Fruit fly (Drosophila melanogaster): ENCODE data around the gene BoYb.

BoYb gene

DNA sequence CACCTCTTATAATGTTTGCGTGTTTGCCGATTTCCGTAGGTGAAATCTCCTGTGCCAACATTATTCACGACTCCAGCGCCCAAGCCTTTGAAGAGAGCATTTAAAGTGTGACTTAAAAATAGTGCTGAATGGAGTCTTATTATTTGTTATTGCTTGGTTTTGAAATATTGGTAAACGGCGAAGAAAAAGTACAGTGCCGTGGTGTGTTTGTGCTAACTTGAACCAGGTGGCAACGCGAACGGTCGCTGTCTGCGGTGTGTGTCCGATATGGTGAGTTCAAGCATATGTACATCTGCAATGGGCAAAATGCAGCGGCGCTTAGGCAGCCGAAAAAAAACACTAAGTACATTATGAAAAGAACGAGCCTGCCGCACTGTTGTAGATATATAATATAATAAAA is 23.8 kb upstream of the BoYb start:
- TF ChIP-seq pan (optimal IDR thresholded peaks at IDR 0.05) (no peak), EcR (GFP tag; optimal IDR thresholded peaks at IDR 0.05) (no peak), psq (optimal IDR thresholded peaks at IDR 0.05) (no peak), Dll (optimal IDR thresholded peaks at IDR 0.05) (no peak), CG8478 (optimal IDR thresholded peaks at IDR 0.05) (no peak), usp (GFP tag; optimal IDR thresholded peaks at IDR 0.05) (no peak)

DNA sequence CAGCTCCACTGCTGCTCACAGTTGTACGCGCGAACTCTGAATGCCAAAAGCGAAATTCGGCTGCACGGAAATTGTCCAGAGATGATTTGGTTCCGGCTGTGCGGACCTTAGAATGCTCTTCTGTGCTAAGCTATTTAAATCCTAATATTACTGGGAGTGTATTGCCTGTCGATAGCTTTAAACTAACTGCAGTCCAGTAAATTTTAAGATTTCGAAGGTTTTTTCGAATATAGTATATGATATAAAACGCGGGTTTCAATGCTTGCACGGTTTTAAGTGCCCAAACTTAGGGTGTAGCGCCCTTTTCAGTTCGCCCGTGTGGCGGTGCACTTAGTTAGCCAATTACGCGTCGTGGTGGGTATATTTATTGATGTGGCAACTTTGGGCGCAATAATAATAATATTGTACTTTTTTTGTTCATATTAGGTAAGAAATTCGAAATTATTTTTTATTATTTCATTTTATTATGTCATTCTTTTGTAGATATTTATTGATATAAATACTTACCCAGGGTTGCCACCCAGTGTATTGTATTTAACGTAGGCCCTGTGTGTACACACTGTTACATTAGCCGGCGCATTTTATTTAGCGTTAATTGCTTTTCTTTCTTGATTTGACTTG is 22.9 kb upstream of the BoYb start, which contains the start of the genes Chro and Ssl1:
TSS of gene Chro (minus strand) at position 262 of the 621 bp plus-strand sequence.
TSS of gene Ssl1 (plus strand) at position 367 of the 621 bp plus-strand sequence.
- TF ChIP-seq pan (optimal IDR thresholded peaks at IDR 0.05) (no peak), EcR (GFP tag; optimal IDR thresholded peaks at IDR 0.05) (peak in 1 of 2 experiments; percentile 69)

DNA sequence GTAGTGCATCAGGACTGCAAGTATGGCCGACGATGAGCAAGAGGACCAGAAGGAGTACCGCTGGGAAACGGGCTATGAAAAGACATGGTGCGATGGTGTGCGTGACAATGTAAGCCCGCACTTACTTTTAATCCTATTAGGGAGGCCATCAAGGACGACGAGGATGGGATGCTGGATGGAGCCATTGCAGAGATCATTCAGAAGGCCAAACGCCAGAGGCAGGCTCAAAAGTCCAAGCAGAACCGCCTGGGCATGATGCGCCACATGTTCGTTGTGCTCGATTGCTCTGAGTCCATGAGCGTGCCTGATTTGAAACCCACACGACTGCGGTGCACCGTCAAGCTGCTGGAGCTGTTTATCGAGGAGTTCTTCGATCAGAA is 22.4 kb upstream of the BoYb start:
- TF ChIP-seq pan (optimal IDR thresholded peaks at IDR 0.05) (no peak), EcR (GFP tag; optimal IDR thresholded peaks at IDR 0.05) (no peak), Dll (optimal IDR thresholded peaks at IDR 0.05) (no peak), usp (GFP tag; optimal IDR thresholded peaks at IDR 0.05) (no peak), psq (optimal IDR thresholded peaks at IDR 0.05) (no peak), CG8478 (optimal IDR thresholded peaks at IDR 0.05) (no peak)

DNA sequence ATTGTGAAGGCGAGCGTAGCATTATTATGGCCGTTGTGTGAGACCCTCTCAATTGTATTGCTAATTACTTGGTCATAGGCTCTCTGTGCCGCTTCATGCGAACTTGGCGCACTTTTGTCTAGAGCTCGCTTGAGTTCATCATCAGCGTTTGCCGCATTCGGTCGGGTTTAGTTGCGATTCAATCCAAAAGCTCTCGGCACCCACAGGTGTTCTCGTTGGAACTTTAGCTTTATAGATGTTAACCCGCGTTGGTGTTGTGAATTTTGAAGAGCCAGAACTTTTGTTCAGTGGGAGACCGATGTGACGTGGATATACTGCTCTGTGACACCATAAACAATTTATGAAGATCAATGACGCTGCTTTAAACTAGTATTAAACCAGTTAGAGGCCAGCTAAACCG is 20.8 kb upstream of the BoYb start, which contains the start of gene slif:
TSS of gene slif (plus strand) at position 132 of the 400 bp plus-strand sequence.
- TF ChIP-seq psq (optimal IDR thresholded peaks at IDR 0.05) (no peak), pan (optimal IDR thresholded peaks at IDR 0.05) (no peak), usp (GFP tag; optimal IDR thresholded peaks at IDR 0.05) (no peak), CG8478 (optimal IDR thresholded peaks at IDR 0.05) (no peak), EcR (GFP tag; optimal IDR thresholded peaks at IDR 0.05) (no peak), Dll (optimal IDR thresholded peaks at IDR 0.05) (no peak)

DNA sequence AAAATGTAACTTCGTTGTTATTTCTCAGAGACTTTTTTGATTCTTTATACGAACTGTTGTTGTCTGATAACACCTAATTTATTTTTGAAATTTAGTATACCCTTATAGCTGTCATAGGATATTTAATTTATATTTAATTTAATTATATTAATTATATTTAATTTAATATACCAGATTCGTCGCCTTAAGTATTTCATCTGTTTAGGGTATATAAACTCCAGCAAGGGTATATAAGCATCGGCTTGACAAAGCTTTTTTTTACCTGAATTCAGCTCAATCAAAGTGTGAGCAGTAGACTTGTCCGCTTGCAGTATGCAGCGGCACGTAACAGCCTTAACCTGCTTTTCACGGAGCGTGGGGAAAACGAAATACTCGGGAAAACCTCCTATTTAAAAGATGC is 18.1 kb upstream of the BoYb start:
- no peak for TF ChIP-seq EcR (GFP tag; optimal IDR thresholded peaks at IDR 0.05)
- no peak for TF ChIP-seq pan (optimal IDR thresholded peaks at IDR 0.05)
- no peak for TF ChIP-seq usp (GFP tag; optimal IDR thresholded peaks at IDR 0.05)
- no peak for TF ChIP-seq psq (optimal IDR thresholded peaks at IDR 0.05)
- TF ChIP-seq Dll (optimal IDR thresholded peaks at IDR 0.05) = no peak
- no peak for TF ChIP-seq CG8478 (optimal IDR thresholded peaks at IDR 0.05)

DNA sequence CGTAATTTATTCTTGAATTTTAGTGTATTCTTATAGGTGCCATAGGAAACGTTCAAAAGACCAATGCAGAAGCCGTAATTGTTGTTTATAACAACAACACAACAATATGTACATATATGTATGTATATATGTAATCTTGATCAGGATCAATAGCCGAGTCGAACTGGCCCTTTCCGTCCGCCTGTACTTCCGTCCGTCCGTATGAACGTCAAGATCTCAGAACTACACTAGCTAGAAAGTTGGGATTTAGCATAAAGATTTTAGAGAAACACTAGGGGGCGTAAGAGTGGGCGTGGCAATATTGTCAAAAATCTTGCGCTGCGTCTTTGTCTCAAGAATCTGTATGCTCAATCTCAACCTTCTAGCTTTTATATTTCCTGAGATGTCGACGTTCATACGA is 17.2 kb upstream of the BoYb start:
- no peak for TF ChIP-seq Dll (optimal IDR thresholded peaks at IDR 0.05)
- no peak for TF ChIP-seq pan (optimal IDR thresholded peaks at IDR 0.05)
- no peak for TF ChIP-seq CG8478 (optimal IDR thresholded peaks at IDR 0.05)
- TF ChIP-seq psq (optimal IDR thresholded peaks at IDR 0.05) = no peak
- TF ChIP-seq usp (GFP tag; optimal IDR thresholded peaks at IDR 0.05) = no peak
- no peak for TF ChIP-seq EcR (GFP tag; optimal IDR thresholded peaks at IDR 0.05)

DNA sequence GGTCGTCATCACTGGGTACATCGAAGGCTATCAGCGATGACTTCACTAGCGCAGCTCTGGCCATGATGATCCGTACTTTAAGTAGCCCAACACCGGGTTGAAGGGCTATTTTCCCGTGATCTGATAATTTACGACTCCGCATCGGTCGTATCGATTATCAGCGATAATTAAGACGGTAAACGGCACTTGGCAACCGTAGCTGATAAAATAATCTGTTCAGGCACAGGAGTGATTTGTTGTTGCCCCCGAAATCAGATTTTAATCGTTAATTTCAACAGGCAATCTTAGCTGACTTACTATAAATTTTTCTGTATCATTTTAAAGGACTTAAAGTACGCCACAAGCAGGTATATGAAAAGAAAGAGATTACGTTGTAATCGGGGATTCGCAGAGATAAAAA is 15.9 kb upstream of the BoYb start:
- TF ChIP-seq usp (GFP tag; optimal IDR thresholded peaks at IDR 0.05) = no peak
- TF ChIP-seq EcR (GFP tag; optimal IDR thresholded peaks at IDR 0.05) = no peak
- no peak for TF ChIP-seq psq (optimal IDR thresholded peaks at IDR 0.05)
- no peak for TF ChIP-seq CG8478 (optimal IDR thresholded peaks at IDR 0.05)
- TF ChIP-seq Dll (optimal IDR thresholded peaks at IDR 0.05) = no peak
- TF ChIP-seq pan (optimal IDR thresholded peaks at IDR 0.05) = no peak

DNA sequence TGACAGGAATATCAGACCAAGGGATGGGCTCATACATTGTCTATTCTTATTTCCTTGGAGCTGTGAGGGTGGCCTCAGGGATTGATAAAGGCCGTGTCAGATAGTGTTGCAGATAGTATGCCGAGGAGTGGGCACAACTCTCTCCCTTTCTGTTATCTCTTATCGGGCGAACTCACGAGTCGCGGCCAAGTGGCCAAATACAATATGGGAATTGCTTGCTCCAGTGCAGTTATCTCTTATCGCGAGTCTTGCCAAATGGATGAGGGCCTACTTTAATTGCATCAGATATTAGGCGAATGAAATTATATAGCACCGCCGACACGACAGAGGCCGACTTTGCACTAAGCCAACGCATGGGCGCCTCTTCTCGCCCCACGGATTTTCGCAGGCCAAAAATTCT is 14.8 kb upstream of the BoYb start:
- TF ChIP-seq CG8478 (optimal IDR thresholded peaks at IDR 0.05) (no peak), psq (optimal IDR thresholded peaks at IDR 0.05) (no peak), pan (optimal IDR thresholded peaks at IDR 0.05) (no peak), Dll (optimal IDR thresholded peaks at IDR 0.05) (no peak), usp (GFP tag; optimal IDR thresholded peaks at IDR 0.05) (no peak), EcR (GFP tag; optimal IDR thresholded peaks at IDR 0.05) (no peak)

DNA sequence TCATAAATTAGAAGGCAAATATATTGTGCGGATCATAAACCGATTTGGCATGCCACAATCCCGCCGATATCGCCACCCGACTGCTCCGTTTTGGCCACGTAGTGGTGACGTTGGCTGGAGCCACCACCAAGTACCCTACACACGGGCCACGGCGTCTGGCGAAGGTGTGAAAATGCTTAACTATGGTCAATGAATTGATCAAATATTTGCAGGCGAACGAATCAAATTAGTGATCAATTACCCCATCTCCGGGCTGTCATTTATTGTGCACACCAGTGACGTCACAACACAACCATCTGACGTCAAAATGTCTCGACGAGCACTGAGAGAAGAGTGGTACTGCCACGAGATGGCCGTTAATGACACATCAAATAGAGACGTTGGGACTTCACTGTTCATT is 14.0 kb upstream of the BoYb start:
- no peak for TF ChIP-seq EcR (GFP tag; optimal IDR thresholded peaks at IDR 0.05)
- TF ChIP-seq CG8478 (optimal IDR thresholded peaks at IDR 0.05) = no peak
- no peak for TF ChIP-seq psq (optimal IDR thresholded peaks at IDR 0.05)
- no peak for TF ChIP-seq usp (GFP tag; optimal IDR thresholded peaks at IDR 0.05)
- no peak for TF ChIP-seq Dll (optimal IDR thresholded peaks at IDR 0.05)
- TF ChIP-seq pan (optimal IDR thresholded peaks at IDR 0.05) = no peak

DNA sequence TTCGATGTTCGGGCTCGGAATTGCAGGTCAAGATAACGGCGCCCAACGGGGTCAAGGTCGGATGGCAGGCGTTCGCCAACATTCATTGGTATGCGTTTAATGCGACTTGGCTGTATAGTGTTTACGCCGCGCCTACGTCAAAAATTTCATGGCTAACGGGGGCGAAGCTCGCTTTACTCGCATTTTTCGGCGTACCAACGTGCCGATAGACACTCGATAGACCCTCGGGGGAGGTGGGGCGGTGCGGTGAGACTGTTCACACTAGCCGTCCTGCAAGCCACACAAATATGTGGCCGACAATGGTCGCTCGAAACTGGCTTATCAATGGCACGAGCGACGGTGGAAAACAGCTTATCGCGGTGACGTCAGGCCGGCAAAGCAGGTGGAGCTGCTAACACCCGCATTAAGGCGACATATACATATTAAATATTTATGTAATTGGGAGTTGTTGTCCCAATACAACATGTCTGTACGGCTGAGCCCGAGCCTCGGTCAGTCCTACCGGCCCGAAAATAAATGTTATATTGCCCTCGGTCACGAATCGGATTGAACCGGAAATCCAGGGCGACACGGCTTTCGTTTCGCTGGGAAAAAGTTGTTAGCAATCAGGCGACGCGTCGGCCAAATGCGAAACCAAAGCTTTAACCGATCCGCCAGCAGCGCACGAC is 13.0 kb upstream of the BoYb start:
- no peak for TF ChIP-seq CG8478 (optimal IDR thresholded peaks at IDR 0.05)
- no peak for TF ChIP-seq usp (GFP tag; optimal IDR thresholded peaks at IDR 0.05)
- TF ChIP-seq pan (optimal IDR thresholded peaks at IDR 0.05) = no peak
- no peak for TF ChIP-seq psq (optimal IDR thresholded peaks at IDR 0.05)
- TF ChIP-seq EcR (GFP tag; optimal IDR thresholded peaks at IDR 0.05) = no peak
- TF ChIP-seq Dll (optimal IDR thresholded peaks at IDR 0.05) = no peak

DNA sequence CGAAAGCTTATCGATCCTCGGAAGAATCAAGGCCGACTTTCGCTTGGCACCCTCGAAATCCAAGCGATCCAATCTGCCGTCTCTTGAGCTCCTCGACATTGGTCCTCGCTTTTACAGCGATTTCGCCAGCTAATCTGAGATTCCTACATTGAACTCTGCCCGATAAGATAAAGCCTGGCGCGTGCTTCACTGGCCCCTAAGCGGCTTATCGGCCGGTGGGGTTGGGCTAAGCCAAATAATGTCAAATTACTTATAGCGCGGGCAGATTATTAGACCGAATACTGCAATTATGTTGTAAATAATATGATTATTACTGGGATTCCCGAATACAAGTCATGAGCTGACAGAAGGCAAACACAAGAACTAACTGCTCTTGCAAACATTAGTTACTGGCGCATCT is 11.7 kb upstream of the BoYb start:
- TF ChIP-seq CG8478 (optimal IDR thresholded peaks at IDR 0.05) (no peak), psq (optimal IDR thresholded peaks at IDR 0.05) (no peak), EcR (GFP tag; optimal IDR thresholded peaks at IDR 0.05) (no peak), Dll (optimal IDR thresholded peaks at IDR 0.05) (no peak), pan (optimal IDR thresholded peaks at IDR 0.05) (no peak), usp (GFP tag; optimal IDR thresholded peaks at IDR 0.05) (no peak)

DNA sequence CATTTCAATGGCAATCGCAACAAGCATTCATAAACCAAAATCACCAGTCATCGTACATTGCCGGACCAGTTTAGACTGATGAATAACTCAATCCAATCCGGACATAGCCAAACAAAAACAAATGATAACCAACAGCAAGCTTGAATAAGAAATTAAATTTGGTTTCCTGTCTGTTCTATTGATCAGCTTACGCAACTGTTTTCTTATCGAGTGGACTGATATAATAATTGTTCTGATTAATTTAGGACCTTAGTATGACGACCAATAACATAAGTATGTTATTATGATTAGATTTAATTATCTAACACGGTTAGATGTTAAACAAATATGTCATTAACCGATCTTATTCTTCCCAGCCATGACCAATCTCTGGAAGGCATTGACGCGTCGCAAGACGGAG is 10.7 kb upstream of the BoYb start:
- TF ChIP-seq usp (GFP tag; optimal IDR thresholded peaks at IDR 0.05) (no peak), pan (optimal IDR thresholded peaks at IDR 0.05) (no peak), Dll (optimal IDR thresholded peaks at IDR 0.05) (no peak), CG8478 (optimal IDR thresholded peaks at IDR 0.05) (no peak), psq (optimal IDR thresholded peaks at IDR 0.05) (no peak), EcR (GFP tag; optimal IDR thresholded peaks at IDR 0.05) (no peak)
